Worm (Caenorhabditis elegans) whole organism, L1 larva: ENCODE results near the gene F38H4.3.

Experiments
- C04F5.9 ChIP-seq: sonication (generic microtip); optimal IDR thresholded peaks from 2 replicates; lab custom pipeline; 2016; ENCODE audit warnings: missing genetic modification characterization, missing compliant biosample characterization
- C16A3.4 ChIP-seq: fragments of 150-350 bp; optimal IDR thresholded peaks from 2 replicates; lab custom pipeline; 2014; ENCODE audit warnings: missing biosample characterization, missing genetic modification characterization
- C34B4.2 ChIP-seq: sonication (generic microtip); optimal IDR thresholded peaks from 2 replicates; lab custom pipeline; 2017; ENCODE audit warnings: mild to moderate bottlenecking, missing genetic modification characterization, missing compliant biosample characterization
- aha-1 ChIP-seq: fragments of 150-350 bp; optimal IDR thresholded peaks from 2 replicates; lab custom pipeline; 2014; ENCODE audit warnings: missing biosample characterization, missing genetic modification characterization
- alr-1 ChIP-seq: fragments of 200-800 bp; sonication (Bioruptor generic); optimal IDR thresholded peaks from 2 replicates; lab custom pipeline; 2018; ENCODE audit warnings: borderline replicate concordance, mild to moderate bottlenecking, missing genetic modification characterization, missing compliant biosample characterization
- aly-2 ChIP-seq: fragments of 150-350 bp; optimal IDR thresholded peaks from 2 replicates; lab custom pipeline; 2014; ENCODE audit warnings: missing biosample characterization, missing genetic modification characterization
- blmp-1 ChIP-seq: fragments of 150-350 bp; optimal IDR thresholded peaks from 2 replicates; lab custom pipeline; 2014; ENCODE audit warnings: missing biosample characterization, missing genetic modification characterization
- ceh-63 ChIP-seq: fragments of 200-800 bp; sonication (Bioruptor generic); optimal IDR thresholded peaks from 2 replicates; lab custom pipeline; 2018; ENCODE audit warnings: mild to moderate bottlenecking, missing genetic modification characterization, missing compliant biosample characterization
- ceh-82 ChIP-seq, 3 experiments: fragments of 150-350 bp in 1 of 3; sonication (generic microtip) in 2 of 3; optimal IDR thresholded peaks; 2 replicates each; lab custom pipeline; 2014 to 2017; ENCODE audit warnings: missing biosample characterization in 3 of 3, missing genetic modification characterization in 3 of 3
- ceh-90 ChIP-seq: sonication (generic microtip); optimal IDR thresholded peaks from 2 replicates; lab custom pipeline; 2016; ENCODE audit warnings: missing genetic modification characterization, missing compliant biosample characterization
- ces-1 ChIP-seq: fragments of 150-350 bp; optimal IDR thresholded peaks from 2 replicates; lab custom pipeline; 2014; ENCODE audit warnings: missing biosample characterization, missing genetic modification reagents, missing genetic modification characterization
- dpl-1 ChIP-seq, 3 experiments: fragments of 150-350 bp in 2 of 3; sonication (generic microtip) in 1 of 3; optimal IDR thresholded peaks; 2 replicates each; lab custom pipeline; 2014 to 2017; ENCODE audit warnings: missing biosample characterization in 3 of 3, missing genetic modification characterization in 3 of 3, missing genetic modification reagents in 3 of 3
- dsc-1 ChIP-seq: sonication (generic microtip); optimal IDR thresholded peaks from 2 replicates; lab custom pipeline; 2016; ENCODE audit warnings: mild to moderate bottlenecking, missing genetic modification characterization, missing compliant biosample characterization
- efl-1 ChIP-seq, 4 experiments: fragments of 150-350 bp; optimal IDR thresholded peaks in 3 of 4; peaks in 1 of 4; 1 replicate in 1 of 4; 2 replicates in 3 of 4; lab custom pipeline; 2014; ENCODE audit warnings: missing biosample characterization in 2 of 4, missing genetic modification characterization in 2 of 4, missing genetic modification reagents in 2 of 4
- egl-13 ChIP-seq: sonication (generic microtip); optimal IDR thresholded peaks from 2 replicates; lab custom pipeline; 2016; ENCODE audit warnings: missing genotype, missing genetic modification reagents, missing genetic modification characterization, missing compliant biosample characterization
- egl-27 ChIP-seq, 2 experiments: fragments of 150-350 bp in 1 of 2; sonication (generic microtip); optimal IDR thresholded peaks; 3 replicates each; lab custom pipeline; 2017 to 2018; ENCODE audit warnings: missing biosample characterization in 2 of 2, missing genetic modification characterization in 2 of 2, missing genetic modification reagents in 2 of 2
- elt-3 ChIP-seq, 6 experiments: fragments of 150-350 bp in 1 of 6; sonication (generic microtip); optimal IDR thresholded peaks; 2 replicates each; lab custom pipeline; 2017 to 2018; ENCODE audit warnings: missing biosample characterization in 6 of 6, missing genetic modification characterization in 6 of 6, inconsistent platforms in 1 of 6
- ets-5 ChIP-seq: fragments of 200-800 bp; sonication (Bioruptor generic); IDR thresholded peaks from 2 replicates; pipeline ENCODE4 v1.3.6; 2022; ENCODE audit warnings: missing genetic modification characterization, missing compliant biosample characterization
- fos-1 ChIP-seq: fragments of 150-350 bp; optimal IDR thresholded peaks from 2 replicates; lab custom pipeline; 2014; ENCODE audit warnings: missing biosample characterization, missing genetic modification characterization
- grh-1 ChIP-seq: fragments of 200-800 bp; sonication (Bioruptor generic); IDR thresholded peaks from 2 replicates; pipeline ENCODE4 v1.3.6; 2022; ENCODE audit warnings: missing genetic modification reagents, missing genetic modification characterization, missing compliant biosample characterization
- hlh-17 ChIP-seq: fragments of 200-800 bp; sonication (Bioruptor generic); optimal IDR thresholded peaks from 2 replicates; lab custom pipeline; 2018; ENCODE audit warnings: missing genetic modification characterization, mild to moderate bottlenecking, missing compliant biosample characterization, moderate library complexity, borderline replicate concordance
- hlh-4 ChIP-seq: sonication (generic microtip); optimal IDR thresholded peaks from 2 replicates; lab custom pipeline; 2016; ENCODE audit warnings: mild to moderate bottlenecking, missing genetic modification characterization, missing compliant biosample characterization
- jun-1 ChIP-seq: fragments of 150-350 bp; optimal IDR thresholded peaks from 2 replicates; lab custom pipeline; 2014; ENCODE audit warnings: missing biosample characterization, missing genetic modification reagents, missing genetic modification characterization
- lin-14 ChIP-seq: fragments of 200-800 bp; sonication (Bioruptor generic); optimal IDR thresholded peaks from 2 replicates; lab custom pipeline; 2018; ENCODE audit warnings: mild to moderate bottlenecking, missing genetic modification characterization, moderate library complexity, missing compliant biosample characterization
- lin-35 ChIP-seq, 2 experiments: fragments of 150-350 bp; optimal IDR thresholded peaks; 2 replicates each; lab custom pipeline; 2014; ENCODE audit warnings: missing biosample characterization in 2 of 2, missing genetic modification characterization in 2 of 2, missing genetic modification reagents in 2 of 2
- lsy-2 ChIP-seq, 2 experiments: fragments of 150-350 bp; optimal IDR thresholded peaks; 2 replicates each; lab custom pipeline; 2014; ENCODE audit warnings: missing biosample characterization in 2 of 2, missing genetic modification characterization in 2 of 2
- mab-9 ChIP-seq: fragments of 200-800 bp; sonication (Bioruptor generic); IDR thresholded peaks from 2 replicates; pipeline ENCODE4 v1.3.6; 2022; ENCODE audit warnings: missing genetic modification reagents, missing genetic modification characterization, missing compliant biosample characterization
- mdl-1 ChIP-seq, 2 experiments: fragments of 150-350 bp; optimal IDR thresholded peaks; 2 replicates each; lab custom pipeline; 2014 to 2017; ENCODE audit warnings: missing biosample characterization in 2 of 2, missing genetic modification characterization in 2 of 2, inconsistent platforms in 1 of 2
- nhr-11 ChIP-seq: fragments of 150-350 bp; optimal IDR thresholded peaks from 2 replicates; lab custom pipeline; 2014; ENCODE audit warnings: missing biosample characterization, missing genetic modification characterization
- nhr-12 ChIP-seq: sonication (generic microtip); optimal IDR thresholded peaks from 2 replicates; lab custom pipeline; 2017; ENCODE audit warnings: missing biosample characterization, missing genetic modification characterization
- nhr-20 ChIP-seq: sonication (generic microtip); optimal IDR thresholded peaks from 2 replicates; lab custom pipeline; 2016; ENCODE audit warnings: mild to moderate bottlenecking, missing genetic modification characterization, missing compliant biosample characterization
- nhr-28 ChIP-seq: fragments of 150-350 bp; optimal IDR thresholded peaks from 2 replicates; lab custom pipeline; 2014; ENCODE audit warnings: missing biosample characterization, missing genetic modification characterization
- nhr-47 ChIP-seq: sonication (generic microtip); optimal IDR thresholded peaks from 2 replicates; lab custom pipeline; 2016; ENCODE audit warnings: mild to moderate bottlenecking, missing genetic modification characterization, moderate library complexity, missing compliant biosample characterization
- nhr-71 ChIP-seq: sonication (generic microtip); optimal IDR thresholded peaks from 2 replicates; lab custom pipeline; 2016; ENCODE audit warnings: mild to moderate bottlenecking, missing genetic modification characterization, moderate library complexity, missing compliant biosample characterization
- nhr-77 ChIP-seq: fragments of 150-350 bp; optimal IDR thresholded peaks from 2 replicates; lab custom pipeline; 2014; ENCODE audit warnings: missing biosample characterization, missing genetic modification characterization
- nhr-90 ChIP-seq: sonication (generic microtip); optimal IDR thresholded peaks from 2 replicates; lab custom pipeline; 2016; ENCODE audit warnings: mild to moderate bottlenecking, missing genetic modification characterization, missing compliant biosample characterization; ENCODE audit not compliant: poor library complexity
- rnt-1 ChIP-seq: sonication (generic microtip); optimal IDR thresholded peaks from 2 replicates; lab custom pipeline; 2016; ENCODE audit warnings: mild to moderate bottlenecking, missing genetic modification characterization, moderate library complexity, missing compliant biosample characterization
- snu-23 ChIP-seq: sonication (generic microtip); optimal IDR thresholded peaks from 2 replicates; lab custom pipeline; 2016; ENCODE audit warnings: missing genetic modification characterization, missing compliant biosample characterization
- swsn-7 ChIP-seq: sonication (generic microtip); optimal IDR thresholded peaks from 2 replicates; lab custom pipeline; 2016; ENCODE audit warnings: missing genetic modification characterization, missing compliant biosample characterization
- tbx-2 ChIP-seq: sonication (generic microtip); optimal IDR thresholded peaks from 2 replicates; lab custom pipeline; 2016; ENCODE audit warnings: missing genetic modification characterization, missing compliant biosample characterization
- unc-130 ChIP-seq: fragments of 150-350 bp; optimal IDR thresholded peaks from 2 replicates; lab custom pipeline; 2017; ENCODE audit warnings: missing biosample characterization, missing genetic modification characterization, inconsistent platforms
- unc-30 ChIP-seq: sonication (generic microtip); optimal IDR thresholded peaks from 2 replicates; lab custom pipeline; 2017; ENCODE audit warnings: missing biosample characterization, missing genetic modification characterization
- unc-62 ChIP-seq: fragments of 150-350 bp; optimal IDR thresholded peaks from 2 replicates; lab custom pipeline; 2014; ENCODE audit warnings: missing biosample characterization, missing genetic modification reagents, missing genetic modification characterization
- unc-86 ChIP-seq: sonication (generic microtip); optimal IDR thresholded peaks from 2 replicates; lab custom pipeline; 2016; ENCODE audit warnings: missing genetic modification characterization, missing compliant biosample characterization
- unc-98 ChIP-seq: fragments of 200-800 bp; sonication (Bioruptor generic); IDR thresholded peaks from 2 replicates; pipeline ENCODE4 v1.3.6; 2022; ENCODE audit warnings: missing genetic modification characterization, missing compliant biosample characterization
- vab-15 ChIP-seq: sonication (generic microtip); optimal IDR thresholded peaks from 2 replicates; lab custom pipeline; 2017; ENCODE audit warnings: missing genotype, mild to moderate bottlenecking, missing genetic modification characterization, missing compliant biosample characterization
- xbp-1 ChIP-seq: sonication (generic microtip); optimal IDR thresholded peaks from 2 replicates; lab custom pipeline; 2016; ENCODE audit warnings: missing genetic modification characterization, missing compliant biosample characterization

Gene F38H4.3

ce11 chrIV:11855424-11855823 lies 13.2 kb downstream of the F38H4.3 start:
- TF ChIP-seq fos-1 (tag; lab: Kevin White, UChicago) = no peak
- no peak for TF ChIP-seq nhr-20 (tag; lab: Kevin White, UChicago)
- TF ChIP-seq ets-5 (GFP tag; lab: Robert Waterston, UW) = no peak

- TF ChIP-seq nhr-77 (no peak), lin-14 (GFP tag; lab: Kevin White, UChicago) (peak; percentile 1), ceh-82 (tag; optimal IDR thresholded peaks at IDR 0.05; lab: Kevin White, UChicago) (peak in 1 of 3 experiments; percentile 20), rnt-1 (tag; lab: Kevin White, UChicago) (no peak), hlh-17 (no peak), nhr-47 (tag; lab: Kevin White, UChicago) (peak; percentile 31), nhr-11 (tag; lab: Kevin White, UChicago) (no peak), tbx-2 (tag; lab: Kevin White, UChicago) (no peak), unc-30 (no peak), nhr-90 (tag; lab: Kevin White, UChicago) (peak; percentile 10), dpl-1 (GFP tag; optimal IDR thresholded peaks at IDR 0.05; lab: Kevin White, UChicago) (peak; percentile 27 to 46 (median 33)), lin-35 (GFP tag; optimal IDR thresholded peaks at IDR 0.05; lab: Kevin White, UChicago) (peak; percentile 17 to 48), ceh-63 (GFP tag; lab: Kevin White, UChicago) (no peak), ces-1 (no peak), alr-1 (no peak), C16A3.4 (tag; lab: Kevin White, UChicago) (peak; percentile 28), nhr-71 (tag; lab: Kevin White, UChicago) (peak; percentile 0), swsn-7 (tag; lab: Kevin White, UChicago) (peak; percentile 9), efl-1 (optimal IDR thresholded peaks at IDR 0.05; lab: Kevin White, UChicago) (peak; percentile 34), efl-1 (GFP tag; optimal IDR thresholded peaks at IDR 0.05 in 1 of 2; lab: Kevin White, UChicago) (peak; percentile 33 to 93), aly-2 (no peak), snu-23 (GFP tag; lab: Kevin White, UChicago) (peak; percentile 12), vab-15 (tag; lab: Kevin White, UChicago) (no peak), lsy-2 (tag; optimal IDR thresholded peaks at IDR 0.05; lab: Kevin White, UChicago) (peak; percentile 39 to 40), blmp-1 (tag; lab: Kevin White, UChicago) (peak; percentile 41), ceh-90 (peak; percentile 7), C04F5.9 (tag; lab: Kevin White, UChicago) (no peak), elt-3 (tag; optimal IDR thresholded peaks at IDR 0.05; lab: Kevin White, UChicago) (peak in 1 of 6 experiments; percentile 20)
Measured at ce11 chrIV:11855900-11856660, 13.9 kb downstream of the F38H4.3 start, which contains the start of gene ech-2. ech-2 (minus strand) TSS chrIV:11856351.

DNA sequence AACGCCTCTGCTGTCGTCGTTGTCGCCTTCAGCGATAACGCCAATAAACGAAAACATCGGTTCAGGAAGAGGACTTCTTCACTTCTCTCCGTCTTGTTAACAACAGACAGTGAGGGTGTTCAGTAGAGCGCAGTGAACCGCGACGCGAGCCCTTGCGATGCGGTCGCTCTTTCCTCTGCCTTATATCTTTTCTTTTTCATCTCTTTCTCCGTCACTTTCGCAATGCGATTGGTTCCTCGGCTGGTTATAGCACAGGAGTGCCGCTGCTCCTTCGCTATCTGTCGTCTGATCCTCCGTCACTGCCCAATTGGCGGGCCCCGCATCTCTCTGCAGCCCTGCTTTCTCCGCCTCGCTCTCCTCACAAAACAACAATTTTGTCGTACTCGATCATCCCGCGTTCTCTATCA lies 14.9 kb downstream of the F38H4.3 start:
- TF ChIP-seq C16A3.4 (tag; lab: Kevin White, UChicago) = peak; percentile 56
- TF ChIP-seq mab-9 = no peak
- no peak for TF ChIP-seq unc-98 (GFP tag; lab: Robert Waterston, UW)
- no peak for TF ChIP-seq nhr-28 (tag; lab: Kevin White, UChicago)
- no peak for TF ChIP-seq aha-1 (tag; lab: Kevin White, UChicago)
- no peak for TF ChIP-seq elt-3 (tag; optimal IDR thresholded peaks at IDR 0.05; lab: Kevin White, UChicago)
- no peak for TF ChIP-seq hlh-4 (tag; lab: Kevin White, UChicago)
- peak; percentile 69 for TF ChIP-seq tbx-2 (tag; lab: Kevin White, UChicago)
- peak; percentile 71 for TF ChIP-seq dsc-1
- TF ChIP-seq C34B4.2 = no peak
- TF ChIP-seq egl-13 (tag; lab: Kevin White, UChicago) = peak; percentile 51
- TF ChIP-seq dpl-1 (GFP tag; optimal IDR thresholded peaks at IDR 0.05; lab: Kevin White, UChicago) = peak; percentile 9 to 63 (median 51)
- TF ChIP-seq nhr-47 (tag; lab: Kevin White, UChicago) = peak; percentile 71
- no peak for TF ChIP-seq nhr-12 (tag; lab: Kevin White, UChicago)
- TF ChIP-seq ces-1 = no peak
- TF ChIP-seq mdl-1 (tag; optimal IDR thresholded peaks at IDR 0.05; lab: Kevin White, UChicago) = peak in 1 of 2 experiments; percentile 41
- TF ChIP-seq jun-1 (tag; lab: Kevin White, UChicago) = peak; percentile 76
- TF ChIP-seq ceh-63 (GFP tag; lab: Kevin White, UChicago) = no peak
- TF ChIP-seq grh-1 = no peak
- peak; percentile 62 for TF ChIP-seq xbp-1 (tag; lab: Kevin White, UChicago)
- TF ChIP-seq unc-86 (tag; lab: Kevin White, UChicago) = peak; percentile 61
- TF ChIP-seq unc-62 = no peak
- TF ChIP-seq unc-130 (tag; lab: Kevin White, UChicago) = peak; percentile 70
- peak in 1 of 2 experiments; percentile 35 for TF ChIP-seq egl-27 (tag; optimal IDR thresholded peaks at IDR 0.05; lab: Kevin White, UChicago)
